Worm (Caenorhabditis elegans): ENCODE results near the gene srx-125.
A peak's percentile ranks its signal among the peaks of the same experiment; 100 is the strongest.

srx-125 gene

ce11 chrV:13371336-13371735 lies 4.2 kb downstream of the srx-125 start:
- TF ChIP-seq nhr-28 (tag; optimal IDR thresholded peaks at IDR 0.05) (no peak), unc-62 (GFP tag; optimal IDR thresholded peaks at IDR 0.05) (peak; percentile 7), nhr-2 (tag; optimal IDR thresholded peaks at IDR 0.05) (peak; percentile 20), bed-3 (GFP tag; optimal IDR thresholded peaks at IDR 0.05) (no peak), ham-2 (GFP tag; optimal IDR thresholded peaks at IDR 0.05) (no peak), elt-1 (tag; optimal IDR thresholded peaks at IDR 0.05; ENCODE audit: borderline replicate concordance, insufficient read depth) (no peak), tbx-8 (GFP tag; optimal IDR thresholded peaks at IDR 0.05) (no peak), unc-120 (tag; optimal IDR thresholded peaks at IDR 0.05; ENCODE audit: poor library complexity, severe bottlenecking) (no peak), unc-39 (tag; optimal IDR thresholded peaks at IDR 0.05) (no peak), blmp-1 (tag; optimal IDR thresholded peaks at IDR 0.05) (no peak), mab-5 (tag; optimal IDR thresholded peaks at IDR 0.05) (no peak), zip-8 (tag; optimal IDR thresholded peaks at IDR 0.05) (peak; percentile 86), flh-1 (GFP tag; optimal IDR thresholded peaks at IDR 0.05) (no peak)

- no peak for TF ChIP-seq nhr-28 (tag; optimal IDR thresholded peaks at IDR 0.05)
- TF ChIP-seq nhr-76 (tag; optimal IDR thresholded peaks at IDR 0.05) = no peak
- no peak for TF ChIP-seq drap-1 (GFP tag; optimal IDR thresholded peaks at IDR 0.05)
- TF ChIP-seq mls-2 (tag; optimal IDR thresholded peaks at IDR 0.05) = no peak
- no peak for TF ChIP-seq cnd-1 (tag; optimal IDR thresholded peaks at IDR 0.05)
- no peak for TF ChIP-seq nhr-237 (tag; optimal IDR thresholded peaks at IDR 0.05)
- TF ChIP-seq zip-8 (tag; optimal IDR thresholded peaks at IDR 0.05) = no peak
- no peak for TF ChIP-seq blmp-1 (tag; optimal IDR thresholded peaks at IDR 0.05)
- TF ChIP-seq unc-120 (tag; optimal IDR thresholded peaks at IDR 0.05; ENCODE audit: poor library complexity, severe bottlenecking) = no peak
Measured at ce11 chrV:13372821-13373220, 5.7 kb downstream of the srx-125 start.

- TF ChIP-seq elt-1 (tag; optimal IDR thresholded peaks at IDR 0.05; ENCODE audit: borderline replicate concordance, insufficient read depth) (no peak), ceh-43 (GFP tag; optimal IDR thresholded peaks at IDR 0.05) (no peak), nhr-28 (tag; optimal IDR thresholded peaks at IDR 0.05) (no peak), blmp-1 (tag; optimal IDR thresholded peaks at IDR 0.05) (no peak), sptf-1 (tag; optimal IDR thresholded peaks at IDR 0.05) (no peak), ces-1 (GFP tag; optimal IDR thresholded peaks at IDR 0.05) (no peak), pha-4 (tag; optimal IDR thresholded peaks at IDR 0.05) (no peak), lin-32 (GFP tag; optimal IDR thresholded peaks at IDR 0.05) (no peak), elt-3 (tag; optimal IDR thresholded peaks at IDR 0.05) (no peak), lsy-2 (tag; optimal IDR thresholded peaks at IDR 0.05) (no peak), mep-1 (tag; optimal IDR thresholded peaks at IDR 0.05) (no peak), mls-2 (tag; optimal IDR thresholded peaks at IDR 0.05) (no peak), ham-2 (GFP tag; optimal IDR thresholded peaks at IDR 0.05) (no peak), ztf-11 (tag; optimal IDR thresholded peaks at IDR 0.05) (no peak)
Measured at ce11 chrV:13373643-13374042, 6.5 kb downstream of the srx-125 start.

- no peak for TF ChIP-seq unc-39 (tag; optimal IDR thresholded peaks at IDR 0.05)
- no peak for TF ChIP-seq elt-1 (tag; optimal IDR thresholded peaks at IDR 0.05; ENCODE audit: borderline replicate concordance, insufficient read depth)
- no peak for TF ChIP-seq ham-2 (GFP tag; optimal IDR thresholded peaks at IDR 0.05)
- no peak for TF ChIP-seq sem-2 (GFP tag; optimal IDR thresholded peaks at IDR 0.05)
- TF ChIP-seq unc-120 (tag; optimal IDR thresholded peaks at IDR 0.05; ENCODE audit: poor library complexity, severe bottlenecking) = peak; percentile 43
Measured at ce11 chrV:13374532-13374931, 7.4 kb downstream of the srx-125 start.

DNA sequence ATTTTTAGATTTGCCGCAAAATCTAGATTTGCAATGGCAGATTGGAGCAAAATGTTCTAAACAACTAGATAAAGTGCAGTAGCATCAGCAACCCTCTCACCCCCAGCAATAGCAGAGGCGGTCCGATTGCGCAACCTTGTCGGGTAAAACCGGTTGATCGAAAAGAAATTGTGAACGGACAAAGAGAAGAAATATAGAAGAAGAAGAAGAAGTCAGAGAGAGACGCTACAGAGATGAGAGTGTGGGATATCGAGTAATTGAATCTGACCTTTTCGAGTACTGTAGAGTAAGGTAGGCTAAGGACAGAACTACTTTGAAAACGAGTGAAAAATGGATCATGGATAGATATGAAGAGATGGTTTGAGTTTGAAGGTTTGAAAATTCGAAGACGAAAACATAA lies 8.7 kb downstream of the srx-125 start:
- TF ChIP-seq zip-8 (tag; optimal IDR thresholded peaks at IDR 0.05) (peak; percentile 62), mls-2 (tag; optimal IDR thresholded peaks at IDR 0.05) (no peak)

ce11 chrV:13377130-13377529 lies 10.0 kb downstream of the srx-125 start:
- TF ChIP-seq unc-120 (tag; optimal IDR thresholded peaks at IDR 0.05; ENCODE audit: poor library complexity, severe bottlenecking) = no peak
- no peak for TF ChIP-seq bed-3 (GFP tag; optimal IDR thresholded peaks at IDR 0.05)
- TF ChIP-seq ces-1 (GFP tag; optimal IDR thresholded peaks at IDR 0.05) = no peak
- no peak for TF ChIP-seq elt-1 (tag; optimal IDR thresholded peaks at IDR 0.05; ENCODE audit: borderline replicate concordance, insufficient read depth)
- TF ChIP-seq lsy-2 (tag; optimal IDR thresholded peaks at IDR 0.05) = no peak
- no peak for TF ChIP-seq ceh-39 (tag; optimal IDR thresholded peaks at IDR 0.05)
- TF ChIP-seq sem-2 (GFP tag; optimal IDR thresholded peaks at IDR 0.05) = no peak
- TF ChIP-seq lin-32 (GFP tag; optimal IDR thresholded peaks at IDR 0.05) = no peak
- no peak for TF ChIP-seq nhr-237 (tag; optimal IDR thresholded peaks at IDR 0.05)
- no peak for TF ChIP-seq cnd-1 (tag; optimal IDR thresholded peaks at IDR 0.05)
- TF ChIP-seq nhr-12 (tag; optimal IDR thresholded peaks at IDR 0.05) = no peak
- TF ChIP-seq tbx-8 (GFP tag; optimal IDR thresholded peaks at IDR 0.05) = no peak
- no peak for TF ChIP-seq flh-1 (GFP tag; optimal IDR thresholded peaks at IDR 0.05)
- no peak for TF ChIP-seq nhr-76 (tag; optimal IDR thresholded peaks at IDR 0.05)
- no peak for TF ChIP-seq hlh-1 (tag; optimal IDR thresholded peaks at IDR 0.05)
